Worm (Caenorhabditis elegans) whole organism, late embryonic: ENCODE data around the gene cosa-1.
A peak's percentile ranks its signal among the peaks of the same experiment; 100 is the strongest.
"Not testable (repeated sequence)": the region's sequence is repeated elsewhere in the genome, so short reads cannot be mapped to it uniquely, and the experiment has no call there.

Source experiments
- K02D7.2 ChIP-seq: sonication (generic microtip); optimal IDR thresholded peaks from 2 replicates; lab custom pipeline; 2017; ENCODE audit warnings: mild to moderate bottlenecking, missing genetic modification characterization, missing compliant biosample characterization
- T23F11.4 ChIP-seq: fragments of 200-800 bp; sonication (Bioruptor generic); optimal IDR thresholded peaks from 2 replicates; lab custom pipeline; 2018; ENCODE audit warnings: mild to moderate bottlenecking, missing genetic modification characterization, missing compliant biosample characterization
- Y22D7AL.16 ChIP-seq: sonication (generic microtip); optimal IDR thresholded peaks from 2 replicates; lab custom pipeline; 2016; ENCODE audit warnings: missing genetic modification characterization, missing compliant biosample characterization
- ceh-18 ChIP-seq: sonication (generic microtip); optimal IDR thresholded peaks from 2 replicates; lab custom pipeline; 2016; ENCODE audit warnings: missing genetic modification characterization, missing compliant biosample characterization
- ceh-2 ChIP-seq: sonication (generic microtip); optimal IDR thresholded peaks from 2 replicates; lab custom pipeline; 2016; ENCODE audit warnings: missing genotype, missing genetic modification characterization, missing compliant biosample characterization
- ceh-30 ChIP-seq: fragments of 150-350 bp; optimal IDR thresholded peaks from 2 replicates; lab custom pipeline; 2014; ENCODE audit warnings: missing biosample characterization, missing genetic modification characterization
- ceh-34 ChIP-seq: sonication (generic microtip); optimal IDR thresholded peaks from 2 replicates; lab custom pipeline; 2016; ENCODE audit warnings: mild to moderate bottlenecking, missing genetic modification characterization, missing compliant biosample characterization
- ceh-48 ChIP-seq: sonication (generic microtip); optimal IDR thresholded peaks from 2 replicates; lab custom pipeline; 2016; ENCODE audit warnings: missing genetic modification characterization, inconsistent platforms, missing compliant biosample characterization
- elt-2 ChIP-seq: sonication (generic microtip); optimal IDR thresholded peaks from 2 replicates; lab custom pipeline; 2016; ENCODE audit warnings: missing genetic modification reagents, missing genetic modification characterization, missing compliant biosample characterization
- ets-4 ChIP-seq: sonication (generic microtip); optimal IDR thresholded peaks from 2 replicates; lab custom pipeline; 2016; ENCODE audit warnings: missing genetic modification characterization, missing compliant biosample characterization
- eyg-1 ChIP-seq: sonication (generic microtip); optimal IDR thresholded peaks from 2 replicates; lab custom pipeline; 2016; ENCODE audit warnings: missing genotype, missing genetic modification characterization, missing compliant biosample characterization
- fkh-10 ChIP-seq: fragments of 150-350 bp; optimal IDR thresholded peaks from 2 replicates; lab custom pipeline; 2014; ENCODE audit warnings: missing biosample characterization, missing genetic modification reagents, missing genetic modification characterization
- fkh-6 ChIP-seq: sonication (generic microtip); optimal IDR thresholded peaks from 2 replicates; lab custom pipeline; 2016; ENCODE audit warnings: missing genetic modification characterization, missing compliant biosample characterization
- hlh-30 ChIP-seq: sonication (generic microtip); optimal IDR thresholded peaks from 2 replicates; lab custom pipeline; 2017; ENCODE audit warnings: antibody characterized with exemption, missing genetic modification characterization, missing compliant biosample characterization; ENCODE audit not compliant: insufficient read depth
- hlh-6 ChIP-seq: sonication (generic microtip); optimal IDR thresholded peaks from 2 replicates; lab custom pipeline; 2016; ENCODE audit warnings: missing genotype, missing genetic modification characterization, missing compliant biosample characterization
- hlh-8 ChIP-seq: sonication (generic microtip); optimal IDR thresholded peaks from 2 replicates; lab custom pipeline; 2016; ENCODE audit warnings: missing genotype, missing genetic modification characterization, missing compliant biosample characterization
- nfya-1 ChIP-seq: sonication (generic microtip); optimal IDR thresholded peaks from 2 replicates; lab custom pipeline; 2017; ENCODE audit warnings: missing genetic modification characterization, mild to moderate bottlenecking, missing compliant biosample characterization, antibody characterized with exemption, moderate library complexity
- nhr-11 ChIP-seq: fragments of 150-350 bp; optimal IDR thresholded peaks from 2 replicates; lab custom pipeline; 2014; ENCODE audit warnings: missing biosample characterization, missing genetic modification characterization
- nhr-232 ChIP-seq: sonication (generic microtip); optimal IDR thresholded peaks from 2 replicates; lab custom pipeline; 2016; ENCODE audit warnings: missing genetic modification characterization, missing compliant biosample characterization
- npax-4 ChIP-seq: sonication (generic microtip); optimal IDR thresholded peaks from 2 replicates; lab custom pipeline; 2016; ENCODE audit warnings: missing genetic modification characterization, missing compliant biosample characterization
- odd-2 ChIP-seq: sonication (generic microtip); optimal IDR thresholded peaks from 2 replicates; lab custom pipeline; 2017; ENCODE audit warnings: antibody characterized with exemption, mild to moderate bottlenecking, missing genetic modification characterization, missing compliant biosample characterization
- pag-3 ChIP-seq: sonication (generic microtip); optimal IDR thresholded peaks from 2 replicates; lab custom pipeline; 2016; ENCODE audit warnings: missing compliant biosample characterization, missing genetic modification characterization, borderline replicate concordance
- pax-1 ChIP-seq: fragments of 150-350 bp; optimal IDR thresholded peaks from 2 replicates; lab custom pipeline; 2014; ENCODE audit warnings: missing biosample characterization, missing genetic modification characterization
- pha-2 ChIP-seq: sonication (generic microtip); optimal IDR thresholded peaks from 2 replicates; lab custom pipeline; 2017; ENCODE audit warnings: mild to moderate bottlenecking, missing genetic modification characterization, missing compliant biosample characterization
- pqm-1 ChIP-seq: sonication (generic microtip); optimal IDR thresholded peaks from 2 replicates; lab custom pipeline; 2016; ENCODE audit warnings: missing genetic modification characterization, missing compliant biosample characterization
- pros-1 ChIP-seq: fragments of 150-350 bp; optimal IDR thresholded peaks from 2 replicates; lab custom pipeline; 2014; ENCODE audit warnings: missing biosample characterization, missing genetic modification reagents, missing genetic modification characterization
- rnt-1 ChIP-seq: sonication (generic microtip); optimal IDR thresholded peaks from 2 replicates; lab custom pipeline; 2016; ENCODE audit warnings: missing genetic modification characterization, missing compliant biosample characterization
- sox-2 ChIP-seq: fragments of 200-800 bp; sonication (Bioruptor generic); IDR thresholded peaks from 2 replicates; pipeline ENCODE4 v1.3.6; 2022; ENCODE audit warnings: missing genetic modification reagents, missing genetic modification characterization, missing compliant biosample characterization
- tbx-7 ChIP-seq: sonication (generic microtip); optimal IDR thresholded peaks from 2 replicates; lab custom pipeline; 2016; ENCODE audit warnings: missing genotype, missing genetic modification characterization, missing compliant biosample characterization
- ttx-3 ChIP-seq: sonication (generic microtip); optimal IDR thresholded peaks from 2 replicates; lab custom pipeline; 2016; ENCODE audit warnings: missing genetic modification reagents, missing genetic modification characterization, missing compliant biosample characterization
- unc-42 ChIP-seq: sonication (generic microtip); optimal IDR thresholded peaks from 2 replicates; lab custom pipeline; 2016; ENCODE audit warnings: missing genotype, missing genetic modification characterization, missing compliant biosample characterization
- ztf-16 ChIP-seq: sonication (generic microtip); optimal IDR thresholded peaks from 2 replicates; lab custom pipeline; 2017; ENCODE audit warnings: missing genetic modification characterization, missing compliant biosample characterization

cosa-1 gene

DNA sequence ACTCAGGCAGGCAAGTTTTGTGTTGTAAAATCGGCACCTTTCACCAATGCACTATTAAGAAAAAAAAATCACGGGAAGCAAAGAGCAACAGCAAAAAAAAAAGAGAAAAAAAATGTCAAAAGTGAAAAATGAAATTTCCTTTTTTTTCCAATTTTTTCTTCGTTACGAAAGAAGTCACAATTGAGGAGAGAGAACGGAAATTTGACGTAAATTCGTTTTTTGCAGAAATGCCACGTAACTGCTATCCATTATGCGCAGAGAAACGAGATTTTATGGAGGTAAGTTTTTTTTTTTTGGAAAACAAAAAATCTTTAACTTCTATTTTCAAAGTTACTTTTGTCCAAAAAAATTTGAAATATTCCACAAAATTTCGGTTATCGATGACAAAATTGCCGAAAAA, 39.3 kb upstream of the cosa-1 start:
- no peak for TF ChIP-seq ceh-34 (tag; lab: Kevin White, UChicago)
- peak; percentile 79 for TF ChIP-seq unc-42 (tag; lab: Kevin White, UChicago)
- TF ChIP-seq, all 69 proteins: peak for 1

DNA sequence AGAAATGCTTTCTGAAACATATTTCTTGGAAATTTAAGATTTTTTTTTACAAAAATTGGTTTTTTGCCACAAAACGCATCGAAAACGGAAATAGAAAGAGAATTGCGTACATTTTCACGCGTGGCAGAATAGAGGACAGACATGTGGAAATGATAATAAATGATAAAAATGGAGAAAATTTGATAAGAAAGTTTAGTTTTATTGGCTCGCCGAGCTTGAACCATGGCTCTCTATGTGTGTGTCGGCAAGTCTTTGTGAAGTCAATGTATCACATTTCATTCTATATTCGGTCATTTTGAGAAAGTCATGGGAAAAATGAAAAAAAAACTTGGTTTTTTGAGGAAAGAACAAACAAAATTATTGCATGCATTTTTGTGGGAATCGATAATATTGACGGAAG, 38.5 kb upstream of the cosa-1 start:
- TF ChIP-seq elt-2 (peak; percentile 71), rnt-1 (tag; lab: Kevin White, UChicago) (no peak)

DNA sequence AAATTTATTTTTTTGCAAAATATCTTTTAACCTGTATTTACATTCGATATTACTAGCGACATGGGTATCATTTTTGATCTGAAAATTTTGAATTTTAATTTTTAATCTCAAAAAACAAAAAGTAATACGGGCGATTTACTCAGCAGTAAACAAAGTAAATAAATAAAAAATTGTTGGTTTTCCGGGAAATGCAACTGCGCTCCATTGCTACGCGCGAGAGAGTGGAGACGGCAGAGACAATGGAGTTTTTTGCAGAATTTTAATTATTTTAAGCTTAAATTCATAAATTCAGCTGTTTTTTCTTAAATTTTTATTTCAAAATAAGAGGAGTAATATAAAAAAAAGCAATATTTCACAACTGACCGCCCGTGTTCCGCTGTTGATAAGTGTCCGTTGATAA, 27.2 kb upstream of the cosa-1 start, which contains the start of gene slc-30A9:
Gene slc-30A9, minus strand, starts transcription at position 78 of the 400 bp plus-strand sequence.
- TF ChIP-seq pax-1 (tag; lab: Kevin White, UChicago) (no peak), hlh-6 (tag; lab: Kevin White, UChicago) (no peak), unc-42 (tag; lab: Kevin White, UChicago) (peak; percentile 9), K02D7.2 (no peak)

DNA sequence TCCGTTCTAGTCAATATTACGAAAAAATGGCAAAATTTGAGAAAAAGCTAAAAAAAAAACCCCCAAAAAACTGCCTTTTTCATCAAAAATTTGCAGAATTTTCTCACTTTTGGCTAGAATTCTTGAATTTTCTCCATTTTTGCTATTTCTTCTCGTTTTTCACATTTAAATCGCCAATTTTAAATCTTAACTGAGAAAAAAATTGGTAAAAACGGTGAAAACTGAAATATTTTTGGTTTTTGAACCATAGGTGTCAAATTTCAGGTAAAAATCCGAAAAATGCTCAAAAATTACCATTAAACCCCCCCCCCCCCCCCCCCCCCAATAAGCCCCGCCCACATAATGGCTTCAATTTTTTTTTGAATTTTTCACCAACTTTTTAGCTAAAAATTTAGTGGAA, 26.6 kb upstream of the cosa-1 start, which contains the start of gene cox-6B:
Gene cox-6B, plus strand, starts transcription at position 301 of the 400 bp plus-strand sequence.
- not testable (repeated sequence) for TF ChIP-seq hlh-30 (tag; lab: Kevin White, UChicago); elt-2; tbx-7 (tag; lab: Kevin White, UChicago)

DNA sequence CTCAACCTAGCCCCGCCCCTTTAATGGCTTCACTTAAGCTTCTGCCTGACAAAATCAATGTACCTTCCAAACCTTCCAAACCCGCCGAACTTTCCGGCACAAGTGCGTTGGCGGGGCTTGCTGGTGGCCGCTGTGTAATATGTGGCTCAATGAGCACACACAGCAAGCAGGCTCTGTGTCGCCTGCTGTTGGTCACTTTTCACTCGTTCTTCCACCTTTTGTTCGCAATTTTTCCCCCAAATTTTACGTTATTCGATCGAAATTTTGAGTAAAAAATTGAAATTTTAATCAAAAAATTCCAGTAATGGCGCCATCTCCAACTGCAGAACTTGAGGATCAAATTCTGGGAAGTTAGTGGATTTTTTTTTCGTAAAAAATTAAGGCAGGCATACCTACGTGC, 25.3 kb upstream of the cosa-1 start, which contains the start of gene set-27:
Gene set-27, plus strand, starts transcription at position 301 of the 400 bp plus-strand sequence.
- TF ChIP-seq pros-1 (tag; lab: Kevin White, UChicago) (no peak), nhr-11 (tag; lab: Kevin White, UChicago) (no peak), ceh-18 (no peak), pha-2 (tag; lab: Kevin White, UChicago) (no peak), ets-4 (no peak), hlh-30 (tag; lab: Kevin White, UChicago) (no peak), T23F11.4 (GFP tag; lab: Kevin White, UChicago) (no peak), pqm-1 (tag; lab: Kevin White, UChicago) (no peak), eyg-1 (tag; lab: Kevin White, UChicago) (no peak)

DNA sequence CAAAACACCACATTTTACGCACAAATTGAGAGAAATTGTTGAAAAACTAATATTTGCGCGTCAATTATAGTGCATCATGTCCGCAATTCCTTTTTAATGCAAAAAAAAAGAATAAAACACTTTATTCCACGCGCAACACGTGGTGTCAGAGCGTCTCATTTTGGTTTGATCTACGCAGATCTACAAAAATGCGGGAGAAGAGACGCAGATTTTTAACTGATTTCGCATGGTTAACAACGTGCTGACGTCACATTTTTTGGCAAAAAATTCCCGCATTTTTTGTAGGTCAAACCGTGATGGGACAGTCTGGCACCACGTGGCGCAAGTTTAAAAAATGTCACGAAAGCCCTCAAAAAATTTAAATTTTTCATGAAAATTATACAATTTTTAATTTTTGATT, 15.7 kb upstream of the cosa-1 start:
- TF ChIP-seq fkh-6 (tag; lab: Kevin White, UChicago) = no peak
- TF ChIP-seq hlh-6 (tag; lab: Kevin White, UChicago) = no peak
- no peak for TF ChIP-seq nhr-232 (tag; lab: Kevin White, UChicago)
- TF ChIP-seq ceh-30 (tag; lab: Kevin White, UChicago) = no peak
- TF ChIP-seq odd-2 (tag; lab: Kevin White, UChicago) = no peak
- TF ChIP-seq, all 69 proteins: peak for 0

DNA sequence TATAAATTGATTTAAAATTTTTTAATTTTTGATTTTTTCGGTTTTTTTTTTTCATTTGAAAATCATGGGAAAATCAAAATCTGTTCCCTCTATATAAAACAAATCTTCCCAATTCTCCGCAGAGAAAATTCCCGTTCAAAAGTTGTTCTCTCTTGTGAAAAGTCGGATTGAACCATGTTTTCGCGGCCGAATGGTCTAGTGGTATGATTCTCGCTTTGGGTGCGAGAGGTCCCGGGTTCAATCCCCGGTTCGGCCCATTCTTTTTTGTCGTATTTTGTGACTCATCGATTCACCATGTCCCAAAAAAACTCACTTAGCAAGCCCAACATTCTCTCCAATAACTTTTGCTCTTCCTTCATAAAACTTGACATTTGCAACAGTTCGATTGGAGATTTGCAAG, 14.4 kb upstream of the cosa-1 start:
- no peak for TF ChIP-seq ceh-18

DNA sequence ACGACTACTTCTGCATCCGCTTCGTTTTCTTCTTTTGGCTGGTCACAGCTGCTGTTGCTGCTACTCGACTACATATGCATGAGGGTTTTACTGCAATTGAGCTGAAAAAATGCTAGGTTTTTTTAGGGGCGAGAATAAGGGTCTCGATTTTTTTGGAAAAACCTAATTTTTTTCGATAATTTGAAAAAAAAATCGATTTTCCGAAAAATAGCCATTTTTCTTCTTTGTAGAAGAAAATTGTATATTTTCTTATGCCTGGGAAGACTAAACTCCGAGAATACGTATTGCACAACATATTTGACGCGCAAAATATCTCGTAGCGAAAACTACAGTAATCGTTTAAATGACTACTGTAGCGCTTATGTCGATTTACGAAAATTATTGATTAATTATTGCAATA, 9.4 kb upstream of the cosa-1 start, which contains the start of gene tmem-132:
Gene tmem-132, minus strand, starts transcription at position 101 of the 400 bp plus-strand sequence.
- TF ChIP-seq hlh-8 (no peak), ceh-2 (tag; lab: Kevin White, UChicago) (no peak), pha-2 (tag; lab: Kevin White, UChicago) (no peak), npax-4 (tag; lab: Kevin White, UChicago) (no peak), Y22D7AL.16 (tag; lab: Kevin White, UChicago) (no peak), ceh-48 (tag; lab: Kevin White, UChicago) (no peak), hlh-30 (tag; lab: Kevin White, UChicago) (no peak), fkh-10 (GFP tag; lab: Kevin White, UChicago) (no peak), sox-2 (GFP tag; lab: Robert Waterston, UW) (no peak), nfya-1 (tag; lab: Kevin White, UChicago) (no peak), fkh-6 (tag; lab: Kevin White, UChicago) (no peak), odd-2 (tag; lab: Kevin White, UChicago) (no peak), ceh-18 (no peak), ztf-16 (no peak), ttx-3 (tag; lab: Kevin White, UChicago) (no peak), ceh-34 (tag; lab: Kevin White, UChicago) (no peak), pag-3 (tag; lab: Kevin White, UChicago) (no peak)
- TF ChIP-seq, all 69 proteins: peak for 0
